Fruit fly (Drosophila melanogaster) whole organism, prepupa: Measurements from ENCODE around the gene Thor.
A peak's percentile ranks its signal among the peaks of the same experiment; 100 is the strongest.

ENCODE experiments used
- Blimp-1 ChIP-seq: fragments of 200-800 bp; sonication (Bioruptor generic); optimal IDR thresholded peaks from 3 replicates; lab custom pipeline; 2017; ENCODE audit warnings: missing biosample characterization, missing genetic modification characterization, mild to moderate bottlenecking, moderate library complexity, missing genetic modification reagents
- CG10631 ChIP-seq: fragments of 200-800 bp; sonication (Bioruptor generic); optimal IDR thresholded peaks from 2 replicates; lab custom pipeline; 2016; ENCODE audit warnings: missing biosample characterization, missing genetic modification characterization
- CG10669 ChIP-seq: fragments of 200-800 bp; sonication (Bioruptor generic); optimal IDR thresholded peaks from 3 replicates; lab custom pipeline; 2018; ENCODE audit warnings: missing biosample characterization, mild to moderate bottlenecking, missing genetic modification characterization, moderate library complexity
- CG11294 ChIP-seq: fragments of 200-800 bp; sonication (Bioruptor generic); IDR thresholded peaks from 2 replicates; pipeline ENCODE4 v1.3.6; 2022; ENCODE audit warnings: missing biosample characterization, missing genetic modification characterization
- CG11902 ChIP-seq: fragments of 200-800 bp; sonication (Bioruptor generic); optimal IDR thresholded peaks from 3 replicates; lab custom pipeline; 2016; ENCODE audit warnings: missing biosample characterization, missing genetic modification characterization
- CG15336 ChIP-seq: fragments of 200-800 bp; sonication (Bioruptor generic); IDR thresholded peaks from 2 replicates; pipeline ENCODE4 v1.3.6; 2022; ENCODE audit warnings: missing biosample characterization, missing genetic modification characterization
- CG1621 ChIP-seq: fragments of 200-800 bp; sonication (Bioruptor generic); optimal IDR thresholded peaks from 3 replicates; lab custom pipeline; 2018; ENCODE audit warnings: missing biosample characterization, mild to moderate bottlenecking, missing genetic modification characterization
- CG16779 ChIP-seq: fragments of 200-800 bp; sonication (Bioruptor generic); optimal IDR thresholded peaks from 3 replicates; lab custom pipeline; 2017; ENCODE audit warnings: missing biosample characterization, mild to moderate bottlenecking, missing genetic modification characterization
- CG31627 ChIP-seq: fragments of 200-800 bp; sonication (Bioruptor generic); optimal IDR thresholded peaks from 3 replicates; lab custom pipeline; 2016; ENCODE audit warnings: missing biosample characterization, missing genetic modification characterization
- CG32006 ChIP-seq: fragments of 200-800 bp; sonication (Bioruptor generic); optimal IDR thresholded peaks from 3 replicates; lab custom pipeline; 2017; ENCODE audit warnings: missing biosample characterization, mild to moderate bottlenecking, missing genetic modification characterization
- CG34406 ChIP-seq: fragments of 200-800 bp; sonication (Bioruptor generic); optimal IDR thresholded peaks from 3 replicates; lab custom pipeline; 2016; ENCODE audit warnings: missing biosample characterization, missing genetic modification characterization
- CG3919 ChIP-seq: fragments of 200-800 bp; sonication (Bioruptor generic); optimal IDR thresholded peaks from 3 replicates; lab custom pipeline; 2016; ENCODE audit warnings: missing biosample characterization, missing genetic modification characterization
- CG4318 ChIP-seq: fragments of 200-800 bp; sonication (Bioruptor generic); optimal IDR thresholded peaks from 3 replicates; lab custom pipeline; 2017; ENCODE audit warnings: missing biosample characterization, mild to moderate bottlenecking, missing genetic modification characterization
- CG6163 ChIP-seq: fragments of 200-800 bp; sonication (Bioruptor generic); IDR thresholded peaks from 3 replicates; pipeline ENCODE4 v1.3.6; 2022; ENCODE audit warnings: missing biosample characterization, missing genetic modification characterization
- CG6276 ChIP-seq: fragments of 200-800 bp; sonication (Bioruptor generic); optimal IDR thresholded peaks from 2 replicates; lab custom pipeline; 2017; ENCODE audit warnings: missing biosample characterization, mild to moderate bottlenecking, missing genetic modification characterization
- CG6792 ChIP-seq: fragments of 200-800 bp; sonication (Bioruptor generic); optimal IDR thresholded peaks from 3 replicates; lab custom pipeline; 2016; ENCODE audit warnings: missing biosample characterization, missing genetic modification characterization
- CG6808 ChIP-seq: fragments of 200-800 bp; sonication (Bioruptor generic); optimal IDR thresholded peaks from 3 replicates; lab custom pipeline; 2017; ENCODE audit warnings: missing biosample characterization, missing genetic modification characterization, mild to moderate bottlenecking, moderate library complexity, missing genetic modification reagents
- CG6854 ChIP-seq: fragments of 200-800 bp; sonication (Bioruptor generic); optimal IDR thresholded peaks from 2 replicates; lab custom pipeline; 2017; ENCODE audit warnings: missing biosample characterization, mild to moderate bottlenecking, missing genetic modification characterization
- CG7368 ChIP-seq: fragments of 200-800 bp; sonication (Bioruptor generic); optimal IDR thresholded peaks from 3 replicates; lab custom pipeline; 2016; ENCODE audit warnings: missing biosample characterization, missing genetic modification characterization
- CG8319 ChIP-seq: fragments of 200-800 bp; sonication (Bioruptor generic); optimal IDR thresholded peaks from 3 replicates; lab custom pipeline; 2016; ENCODE audit warnings: missing biosample characterization, missing genetic modification characterization
- CG9139 ChIP-seq: fragments of 200-800 bp; sonication (Bioruptor generic); optimal IDR thresholded peaks from 3 replicates; lab custom pipeline; 2017; ENCODE audit warnings: missing biosample characterization, mild to moderate bottlenecking, missing genetic modification characterization
- Eip75B ChIP-seq: fragments of 200-800 bp; sonication (Bioruptor generic); optimal IDR thresholded peaks from 3 replicates; lab custom pipeline; 2016; ENCODE audit warnings: missing biosample characterization, missing genetic modification characterization
- Eip78C ChIP-seq: fragments of 200-800 bp; sonication (Bioruptor generic); peaks from one replicate; lab custom pipeline; 2016; ENCODE audit warnings: missing biosample characterization, missing genetic modification characterization
- Eip93F ChIP-seq: fragments of 200-800 bp; sonication (Bioruptor generic); optimal IDR thresholded peaks from 2 replicates; lab custom pipeline; 2016; ENCODE audit warnings: missing biosample characterization, mild to moderate bottlenecking, missing genetic modification characterization
- Ets21C ChIP-seq: fragments of 200-800 bp; sonication (Bioruptor generic); optimal IDR thresholded peaks from 3 replicates; lab custom pipeline; 2016; ENCODE audit warnings: missing biosample characterization, missing genetic modification characterization
- Ets96B ChIP-seq: fragments of 200-800 bp; optimal IDR thresholded peaks from 2 replicates; lab custom pipeline; 2019; ENCODE audit warnings: missing biosample characterization, mild to moderate bottlenecking, missing genetic modification characterization, moderate library complexity
- Gug ChIP-seq: fragments of 200-800 bp; sonication (Bioruptor generic); IDR thresholded peaks from 2 replicates; pipeline ENCODE4 v1.3.6; 2022; ENCODE audit warnings: missing biosample characterization, missing genetic modification characterization
- Hr38 ChIP-seq: sonication (Bioruptor generic); optimal IDR thresholded peaks from 2 replicates; lab custom pipeline; 2016; ENCODE audit warnings: missing biosample characterization, missing genetic modification characterization
- Hr39 ChIP-seq: fragments of 200-800 bp; sonication (Bioruptor generic); optimal IDR thresholded peaks from 2 replicates; lab custom pipeline; 2016; ENCODE audit warnings: missing biosample characterization, missing genetic modification characterization
- Hr4 ChIP-seq: fragments of 200-800 bp; sonication (Bioruptor generic); optimal IDR thresholded peaks from 3 replicates; lab custom pipeline; 2016; ENCODE audit warnings: missing biosample characterization, missing genetic modification characterization
- Lpt ChIP-seq: fragments of 200-800 bp; sonication (Bioruptor generic); optimal IDR thresholded peaks from 3 replicates; lab custom pipeline; 2016; ENCODE audit warnings: missing biosample characterization, missing genetic modification characterization
- Met ChIP-seq: fragments of 200-800 bp; sonication (Bioruptor generic); optimal IDR thresholded peaks from 3 replicates; lab custom pipeline; 2016; ENCODE audit warnings: missing biosample characterization, missing genetic modification characterization
- OdsH ChIP-seq: fragments of 200-800 bp; sonication (Bioruptor generic); optimal IDR thresholded peaks from 3 replicates; lab custom pipeline; 2016; ENCODE audit warnings: missing biosample characterization, missing genetic modification characterization
- Smox ChIP-seq: fragments of 200-800 bp; sonication (Bioruptor generic); optimal IDR thresholded peaks from 3 replicates; lab custom pipeline; 2016; ENCODE audit warnings: missing biosample characterization, missing genetic modification characterization
- Sox102F ChIP-seq: fragments of 200-800 bp; sonication (Bioruptor generic); optimal IDR thresholded peaks from 2 replicates; lab custom pipeline; 2016; ENCODE audit warnings: missing biosample characterization, mild to moderate bottlenecking, missing genetic modification characterization
- Sox14 ChIP-seq: fragments of 200-800 bp; sonication (Bioruptor generic); optimal IDR thresholded peaks from 3 replicates; lab custom pipeline; 2016; ENCODE audit warnings: missing biosample characterization, missing genetic modification characterization
- Sox15 ChIP-seq: fragments of 200-800 bp; sonication (Bioruptor generic); optimal IDR thresholded peaks from 3 replicates; lab custom pipeline; 2016; ENCODE audit warnings: missing biosample characterization, missing genetic modification characterization
- achi ChIP-seq: fragments of 200-800 bp; sonication (Bioruptor generic); optimal IDR thresholded peaks from 3 replicates; lab custom pipeline; 2016; ENCODE audit warnings: missing biosample characterization, missing genetic modification characterization
- acj6 ChIP-seq: fragments of 200-800 bp; sonication (Bioruptor generic); optimal IDR thresholded peaks from 3 replicates; lab custom pipeline; 2016; ENCODE audit warnings: missing biosample characterization, missing genetic modification characterization
- dac ChIP-seq: fragments of 200-800 bp; sonication (Bioruptor generic); optimal IDR thresholded peaks from 2 replicates; lab custom pipeline; 2017; ENCODE audit warnings: missing biosample characterization, mild to moderate bottlenecking, missing genetic modification characterization
- dsx ChIP-seq: fragments of 200-800 bp; optimal IDR thresholded peaks from 3 replicates; lab custom pipeline; 2019; ENCODE audit warnings: missing biosample characterization, mild to moderate bottlenecking, missing genetic modification characterization, moderate library complexity; ENCODE audit not compliant: poor library complexity, severe bottlenecking
- esn ChIP-seq: fragments of 200-800 bp; sonication (Bioruptor generic); optimal IDR thresholded peaks from 2 replicates; lab custom pipeline; 2016; ENCODE audit warnings: missing biosample characterization, mild to moderate bottlenecking, missing genetic modification characterization, moderate library complexity
- net ChIP-seq: fragments of 200-800 bp; sonication (Bioruptor generic); optimal IDR thresholded peaks from 3 replicates; lab custom pipeline; 2016; ENCODE audit warnings: missing biosample characterization, missing genetic modification characterization
- pdm3 ChIP-seq: fragments of 200-800 bp; sonication (Bioruptor generic); optimal IDR thresholded peaks from 3 replicates; lab custom pipeline; 2016; ENCODE audit warnings: missing biosample characterization, missing genetic modification characterization
- salr ChIP-seq, 2 experiments: fragments of 200-800 bp; sonication (Bioruptor generic); optimal IDR thresholded peaks; 3 replicates each; lab custom pipeline; 2016 to 2018; ENCODE audit warnings: missing biosample characterization in 2 of 2, missing genetic modification characterization in 2 of 2, mild to moderate bottlenecking in 1 of 2
- ss ChIP-seq, 2 experiments: fragments of 200-800 bp; sonication (Bioruptor generic); optimal IDR thresholded peaks; 2 replicates in 1 of 2; 3 replicates in 1 of 2; lab custom pipeline; 2017 to 2018; ENCODE audit warnings: mild to moderate bottlenecking in 2 of 2, missing biosample characterization in 2 of 2, missing genetic modification characterization in 2 of 2, moderate library complexity in 1 of 2
- svp ChIP-seq: fragments of 200-800 bp; sonication (Bioruptor generic); peaks from one replicate; lab custom pipeline; 2016; ENCODE audit warnings: missing biosample characterization, missing genetic modification characterization
- topi ChIP-seq: fragments of 200-800 bp; sonication (Bioruptor generic); optimal IDR thresholded peaks from 3 replicates; lab custom pipeline; 2016; ENCODE audit warnings: missing biosample characterization, missing genetic modification characterization
- vri ChIP-seq: fragments of 200-800 bp; sonication (Bioruptor generic); optimal IDR thresholded peaks from 3 replicates; lab custom pipeline; 2016; ENCODE audit warnings: missing biosample characterization, mild to moderate bottlenecking, missing genetic modification characterization

Thor gene

dm6 chr2L:3480443-3480839, 2.2 kb downstream of the Thor start:
- TF ChIP-seq CG6276 (no peak), CG32006 (no peak), svp (GFP tag; lab: Kevin White, UChicago) (peak; percentile 55), CG6854 (no peak), Sox15 (GFP tag; lab: Kevin White, UChicago) (no peak), CG8319 (no peak), pdm3 (GFP tag; lab: Kevin White, UChicago) (peak; percentile 21), acj6 (GFP tag; lab: Kevin White, UChicago) (no peak), salr (GFP tag; optimal IDR thresholded peaks at IDR 0.05; lab: Kevin White, UChicago) (no peak), Eip93F (GFP tag; lab: Kevin White, UChicago) (no peak), esn (GFP tag; lab: Kevin White, UChicago) (peak; percentile 8), Eip78C (peak; percentile 41), Eip75B (GFP tag; lab: Kevin White, UChicago) (no peak), Hr39 (GFP tag; lab: Kevin White, UChicago) (no peak)
- TF ChIP-seq, all 60 proteins: peak for 4

- TF ChIP-seq ss (GFP tag; optimal IDR thresholded peaks at IDR 0.05; lab: Kevin White, UChicago) (no peak), Eip75B (GFP tag; lab: Kevin White, UChicago) (no peak), Hr39 (GFP tag; lab: Kevin White, UChicago) (peak; percentile 9), Sox14 (GFP tag; lab: Kevin White, UChicago) (no peak), CG16779 (tag; lab: Kevin White, UChicago) (no peak), CG6163 (peak; percentile 48; the same call in 2 of the 3 replicates), CG32006 (peak; percentile 74), CG6854 (no peak), CG1621 (tag; lab: Kevin White, UChicago) (no peak), CG6792 (GFP tag; lab: Kevin White, UChicago) (no peak), CG4318 (GFP tag; lab: Kevin White, UChicago) (peak; percentile 55), svp (GFP tag; lab: Kevin White, UChicago) (no peak), Ets21C (GFP tag; lab: Kevin White, UChicago) (no peak), Ets96B (no peak), CG11902 (GFP tag; lab: Kevin White, UChicago) (no peak), CG15336 (GFP tag; lab: Robert Waterston, UW) (peak; percentile 86), CG10669 (GFP tag; lab: Kevin White, UChicago) (no peak), dsx (no peak), OdsH (peak; percentile 41), dac (GFP tag; lab: Kevin White, UChicago) (peak; percentile 51), Lpt (GFP tag; lab: Kevin White, UChicago) (peak; percentile 17), achi (peak; percentile 35), acj6 (GFP tag; lab: Kevin White, UChicago) (no peak), Met (GFP tag; lab: Kevin White, UChicago) (no peak), pdm3 (GFP tag; lab: Kevin White, UChicago) (peak; percentile 52), Eip93F (GFP tag; lab: Kevin White, UChicago) (no peak), vri (GFP tag; lab: Kevin White, UChicago) (no peak), CG7368 (GFP tag; lab: Kevin White, UChicago) (no peak), salr (GFP tag; optimal IDR thresholded peaks at IDR 0.05; lab: Kevin White, UChicago) (no peak), topi (GFP tag; lab: Kevin White, UChicago) (peak; percentile 0), Eip78C (peak; percentile 81), Hr4 (GFP tag; lab: Kevin White, UChicago) (peak; percentile 82), Sox102F (GFP tag; lab: Kevin White, UChicago) (no peak), Blimp-1 (GFP tag; lab: Kevin White, UChicago) (no peak), CG34406 (GFP tag; lab: Kevin White, UChicago) (no peak), CG11294 (GFP tag; lab: Robert Waterston, UW) (peak; percentile 50), CG8319 (no peak), CG3919 (GFP tag; lab: Kevin White, UChicago) (peak; percentile 13), CG9139 (GFP tag; lab: Kevin White, UChicago) (no peak), net (GFP tag; lab: Kevin White, UChicago) (peak; percentile 26), CG10631 (no peak), CG31627 (no peak), Hr38 (GFP tag; lab: Kevin White, UChicago) (no peak), Smox (GFP tag; lab: Kevin White, UChicago) (no peak), CG6808 (GFP tag; lab: Kevin White, UChicago) (no peak), Gug (peak; percentile 53; the same call in 1 of the 2 replicates)
These were observed 3.8 kb downstream of the Thor start for dm6 chr2L:3482037-3482436.
